Worm (Caenorhabditis elegans): Measurements from ENCODE around the gene gap-1.
A peak's percentile ranks its signal among the peaks of the same experiment; 100 is the strongest.

DNA sequence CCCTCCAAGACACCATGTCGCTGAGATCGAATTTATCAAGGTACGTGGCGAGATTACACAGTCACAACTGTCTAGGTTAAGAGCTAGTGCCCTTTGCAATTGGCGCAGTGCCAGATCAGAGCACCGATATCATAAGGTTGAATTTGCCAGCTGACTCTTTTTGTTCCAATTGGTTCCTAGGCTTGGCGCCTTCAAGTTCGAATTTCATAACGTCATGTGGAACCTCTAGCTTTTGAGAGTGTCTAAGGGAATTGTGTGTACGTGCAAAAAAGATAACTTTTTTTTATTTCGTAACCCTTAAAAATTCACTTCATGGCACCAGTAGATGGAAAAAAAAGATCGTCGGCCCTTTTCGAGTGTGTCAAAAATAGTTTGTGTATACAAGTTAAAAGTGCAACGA, 23.9 kb downstream of the gap-1 start:
- TF ChIP-seq unc-62 (GFP tag; optimal IDR thresholded peaks at IDR 0.05): no peak
- no peak for TF ChIP-seq fkh-10 (GFP tag; optimal IDR thresholded peaks at IDR 0.05)
- TF ChIP-seq aha-1 (tag; optimal IDR thresholded peaks at IDR 0.05): no peak
- TF ChIP-seq elt-3 (tag; optimal IDR thresholded peaks at IDR 0.05): no peak
- no peak for TF ChIP-seq lsy-2 (tag; optimal IDR thresholded peaks at IDR 0.05)
- no peak for TF ChIP-seq swsn-7 (tag; optimal IDR thresholded peaks at IDR 0.05)
- no peak for TF ChIP-seq ztf-11 (tag; optimal IDR thresholded peaks at IDR 0.05)
- TF ChIP-seq blmp-1 (tag; optimal IDR thresholded peaks at IDR 0.05): no peak
- peak; percentile 31 for TF ChIP-seq rnt-1 (tag; optimal IDR thresholded peaks at IDR 0.05)
- no peak for TF ChIP-seq ceh-82 (tag; optimal IDR thresholded peaks at IDR 0.05)
- no peak for TF ChIP-seq snpc-4 (tag; optimal IDR thresholded peaks at IDR 0.05)
- no peak for TF ChIP-seq tlp-1 (tag; optimal IDR thresholded peaks at IDR 0.05)
- TF ChIP-seq pag-3 (tag; optimal IDR thresholded peaks at IDR 0.05; ENCODE audit: borderline replicate concordance, insufficient read depth): peak; percentile 52
- no peak for TF ChIP-seq jun-1 (tag; optimal IDR thresholded peaks at IDR 0.05)
